Worm (Caenorhabditis elegans): ENCODE data around the gene Y32B12C.1.

The Y32B12C.1 gene

ce11 chrV:16617462-16617861, 11.0 kb downstream of the Y32B12C.1 start, which contains the start of gene Y70C5A.4:
Y70C5A.4 (plus strand) TSS chrV:16617762.
- TF ChIP-seq ZK546.5 (tag; optimal IDR thresholded peaks at IDR 0.05) (no peak), nhr-102 (tag; optimal IDR thresholded peaks at IDR 0.05) (no peak), jun-1 (tag; optimal IDR thresholded peaks at IDR 0.05) (no peak), egl-27 (tag; optimal IDR thresholded peaks at IDR 0.05) (no peak), aly-2 (tag; optimal IDR thresholded peaks at IDR 0.05) (no peak), aha-1 (tag) (no peak), ztf-7 (tag; optimal IDR thresholded peaks at IDR 0.05) (no peak), nhr-111 (GFP tag; optimal IDR thresholded peaks at IDR 0.05) (no peak), dmd-9 (GFP tag; IDR thresholded peaks at IDR 0.05) (no peak), lir-3 (tag; optimal IDR thresholded peaks at IDR 0.05) (no peak), lin-13 (GFP tag; optimal IDR thresholded peaks at IDR 0.05) (no peak), nhr-76 (tag; optimal IDR thresholded peaks at IDR 0.05) (no peak), pqm-1 (tag; optimal IDR thresholded peaks at IDR 0.05) (no peak), gei-8 (GFP tag; optimal IDR thresholded peaks at IDR 0.05) (no peak)

DNA sequence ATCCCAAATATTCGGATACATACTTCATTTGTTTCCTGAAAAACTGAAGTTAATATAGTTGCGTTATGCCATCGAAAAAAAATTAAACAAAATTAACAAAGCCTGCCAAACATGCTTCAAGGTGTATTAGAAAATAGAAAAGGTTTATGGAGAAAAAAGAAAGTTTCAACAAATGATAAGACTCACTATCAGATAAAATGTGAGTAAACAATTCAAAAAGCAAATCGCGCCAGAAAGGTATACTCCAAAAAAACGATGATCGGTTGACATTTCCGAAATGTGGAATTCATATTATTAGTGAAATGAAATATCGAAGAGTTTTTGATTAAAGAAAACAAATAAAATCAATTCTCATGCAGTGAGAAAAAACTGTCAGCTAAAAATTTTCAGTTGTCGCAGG, 14.5 kb downstream of the Y32B12C.1 start, which contains the start of gene Y70C5A.3:
Gene Y70C5A.3, minus strand, starts transcription at position 50 of the 400 bp plus-strand sequence.
- TF ChIP-seq php-3 (GFP tag; IDR thresholded peaks at IDR 0.05): no peak
- no peak for TF ChIP-seq ceh-44 (GFP tag; IDR thresholded peaks at IDR 0.05)
- no peak for TF ChIP-seq daf-16 (GFP tag; optimal IDR thresholded peaks at IDR 0.05)
- peak; percentile 92 for TF ChIP-seq daf-16 (tag; optimal IDR thresholded peaks at IDR 0.05)
- no peak for TF ChIP-seq nhr-10 (tag; optimal IDR thresholded peaks at IDR 0.05)
- peak in 1 of 2 experiments; percentile 76 for TF ChIP-seq unc-62 (GFP tag; optimal IDR thresholded peaks at IDR 0.05 in 1 of 2)
- TF ChIP-seq unc-62 (tag; optimal IDR thresholded peaks at IDR 0.05): no peak
- TF ChIP-seq zag-1 (tag; optimal IDR thresholded peaks at IDR 0.05): no peak
- TF ChIP-seq nhr-77 (tag; optimal IDR thresholded peaks at IDR 0.05): no peak
- TF ChIP-seq mes-2 (tag; optimal IDR thresholded peaks at IDR 0.05; ENCODE audit: poor library complexity, severe bottlenecking): no peak
- TF ChIP-seq dve-1 (tag; optimal IDR thresholded peaks at IDR 0.05; ENCODE audit: insufficient read depth): peak; percentile 42
- TF ChIP-seq Y75B8A.6 (GFP tag; IDR thresholded peaks at IDR 0.05): no peak
- TF ChIP-seq mxl-2 (GFP tag; conservative IDR thresholded peaks at IDR 0.05): no peak
- TF ChIP-seq D1046.2 (GFP tag; IDR thresholded peaks at IDR 0.05): no peak
- no peak for TF ChIP-seq aly-2 (tag; optimal IDR thresholded peaks at IDR 0.05)
- TF ChIP-seq dmd-9 (GFP tag; IDR thresholded peaks at IDR 0.05): no peak
- TF ChIP-seq ZK337.2 (GFP tag; IDR thresholded peaks at IDR 0.05): no peak
- no peak for TF ChIP-seq F26F4.8 (GFP tag; conservative IDR thresholded peaks at IDR 0.05)
- TF ChIP-seq pqm-1 (tag; optimal IDR thresholded peaks at IDR 0.05): peak; percentile 34

DNA sequence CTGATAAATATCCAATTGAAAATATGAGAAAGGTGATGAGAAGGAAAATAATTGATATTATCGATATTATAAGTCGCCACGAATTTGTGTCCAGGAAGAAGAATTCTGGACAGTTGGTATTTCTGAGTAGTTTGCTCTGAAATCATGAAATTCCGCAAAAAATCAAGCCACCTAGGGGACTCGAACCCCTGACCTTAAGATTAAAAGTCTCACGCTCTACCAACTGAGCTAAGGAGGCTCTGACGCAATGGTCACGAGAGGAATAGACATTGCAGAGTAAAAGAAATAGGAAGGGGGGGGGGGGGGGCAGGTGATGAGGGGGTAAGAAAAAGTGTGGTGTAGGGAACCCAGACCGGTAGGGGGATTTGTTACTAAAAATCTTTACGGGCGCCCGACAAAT, 15.5 kb downstream of the Y32B12C.1 start:
- TF ChIP-seq madf-5 (GFP tag; IDR thresholded peaks at IDR 0.05) (no peak), D1046.2 (GFP tag; IDR thresholded peaks at IDR 0.05) (0 out of 2 replicates have a peak, but pooled peaks have one; percentile 53), nhr-111 (GFP tag; optimal IDR thresholded peaks at IDR 0.05) (peak; percentile 1), lim-7 (GFP tag; IDR thresholded peaks at IDR 0.05) (peak; percentile 77), mdt-29 (GFP tag; IDR thresholded peaks at IDR 0.05) (0 out of 2 replicates have a peak, but pooled peaks have one; percentile 26), vab-7 (GFP tag; IDR thresholded peaks at IDR 0.05) (peak; percentile 54; the same call in 1 of the 2 replicates), snpc-1.2 (GFP tag; IDR thresholded peaks at IDR 0.05) (no peak; the same call in 1 of the 2 replicates), spr-3 (GFP tag; optimal IDR thresholded peaks at IDR 0.05) (peak; percentile 33), ztf-11 (tag; optimal IDR thresholded peaks at IDR 0.05) (no peak), dmd-6 (GFP tag; IDR thresholded peaks at IDR 0.05) (peak; percentile 38), ceh-82 (tag; optimal IDR thresholded peaks at IDR 0.05) (no peak), arid-1 (GFP tag; conservative IDR thresholded peaks at IDR 0.05) (peak; percentile 49; the same call in 1 of the 2 replicates), T26A8.4 (GFP tag; IDR thresholded peaks at IDR 0.05) (peak; percentile 27; the same call in 1 of the 2 replicates)

All from whole organism, L4 larva.